Worm (Caenorhabditis elegans) whole organism, L2 larva: ENCODE results near the gene rfth-1.

Experiments
- F13H6.1 ChIP-seq: sonication (generic microtip); optimal IDR thresholded peaks from 2 replicates; lab custom pipeline; 2016; ENCODE audit warnings: missing genetic modification characterization, missing compliant biosample characterization
- ZK546.5 ChIP-seq: sonication (generic microtip); optimal IDR thresholded peaks from 2 replicates; lab custom pipeline; 2017; ENCODE audit warnings: missing biosample characterization, missing genetic modification characterization

- TF ChIP-seq F13H6.1 (tag; lab: Kevin White, UChicago) (no peak), ZK546.5 (tag; lab: Kevin White, UChicago) (no peak)
Observed at ce11 chrIV:4518111-4518510, 7.0 kb upstream of the rfth-1 start.
